Fruit fly (Drosophila melanogaster) whole organism, adult: ENCODE data around the gene Pcyt2.

Experiments
- CG11617 ChIP-seq: fragments of 200-800 bp; sonication (Bioruptor generic); optimal IDR thresholded peaks from 2 replicates; lab custom pipeline; 2017; ENCODE audit warnings: mild to moderate bottlenecking, missing biosample characterization, missing genetic modification reagents, missing genetic modification characterization
- CG12768 ChIP-seq: fragments of 200-800 bp; sonication (Bioruptor generic); optimal IDR thresholded peaks from 2 replicates; lab custom pipeline; 2017; ENCODE audit warnings: missing biosample characterization, missing genetic modification characterization, mild to moderate bottlenecking, moderate library complexity, missing genetic modification reagents
- CG14711 ChIP-seq: fragments of 200-800 bp; sonication (Bioruptor generic); optimal IDR thresholded peaks from 2 replicates; lab custom pipeline; 2018; ENCODE audit warnings: missing biosample characterization, mild to moderate bottlenecking, missing genetic modification characterization, moderate library complexity
- CG1620 ChIP-seq: fragments of 200-800 bp; sonication (Bioruptor generic); optimal IDR thresholded peaks from 2 replicates; lab custom pipeline; 2016; ENCODE audit warnings: missing biosample characterization, missing genetic modification characterization
- CG33017 ChIP-seq: fragments of 200-800 bp; sonication (Bioruptor generic); optimal IDR thresholded peaks from 2 replicates; lab custom pipeline; 2018; ENCODE audit warnings: missing biosample characterization, mild to moderate bottlenecking, missing genetic modification characterization, moderate library complexity
- CG5204 ChIP-seq: fragments of 200-800 bp; sonication (Bioruptor generic); optimal IDR thresholded peaks from 2 replicates; lab custom pipeline; 2016; ENCODE audit warnings: missing biosample characterization, missing genetic modification characterization
- CG7045 ChIP-seq: fragments of 200-800 bp; sonication (Bioruptor generic); optimal IDR thresholded peaks from 2 replicates; lab custom pipeline; 2017; ENCODE audit warnings: missing biosample characterization, mild to moderate bottlenecking, missing genetic modification characterization
- CG7101 ChIP-seq: fragments of 200-800 bp; sonication (Bioruptor generic); optimal IDR thresholded peaks from 2 replicates; lab custom pipeline; 2018; ENCODE audit warnings: missing biosample characterization, mild to moderate bottlenecking, missing genetic modification characterization, moderate library complexity
- Clk ChIP-seq: fragments of 200-800 bp; sonication (Bioruptor generic); optimal IDR thresholded peaks from 2 replicates; lab custom pipeline; 2017; ENCODE audit warnings: missing biosample characterization, missing genetic modification characterization
- Mnt ChIP-seq: fragments of 200-800 bp; sonication (Bioruptor generic); optimal IDR thresholded peaks from 2 replicates; lab custom pipeline; 2016; ENCODE audit warnings: missing biosample characterization, mild to moderate bottlenecking, missing genetic modification characterization
- cic ChIP-seq: fragments of 200-800 bp; sonication (Bioruptor generic); optimal IDR thresholded peaks from 2 replicates; lab custom pipeline; 2017; ENCODE audit warnings: missing biosample characterization, mild to moderate bottlenecking, missing genetic modification characterization, moderate library complexity
- pad ChIP-seq: fragments of 200-800 bp; sonication (Bioruptor generic); optimal IDR thresholded peaks from 3 replicates; lab custom pipeline; 2017; ENCODE audit warnings: missing biosample characterization, missing genetic modification characterization, mild to moderate bottlenecking, moderate library complexity, missing genetic modification reagents
- tj ChIP-seq: fragments of 200-800 bp; sonication (Bioruptor generic); optimal IDR thresholded peaks from 3 replicates; lab custom pipeline; 2017; ENCODE audit warnings: missing biosample characterization, mild to moderate bottlenecking, missing genetic modification characterization, moderate library complexity

dm6 chr3L:1516631-1517273, 36.5 kb upstream of the Pcyt2 start, which contains the start of gene cue:
- TF ChIP-seq tj: peak; percentile 43
- no peak for TF ChIP-seq pad (GFP tag; lab: Kevin White, UChicago)
- no peak for TF ChIP-seq CG11617 (GFP tag; lab: Kevin White, UChicago)
- peak; percentile 74 for TF ChIP-seq CG14711 (tag; lab: Kevin White, UChicago)
- TF ChIP-seq CG7101: no peak
- TF ChIP-seq cic (GFP tag; lab: Kevin White, UChicago): no peak
- TF ChIP-seq CG12768: peak; percentile 13
- TF ChIP-seq CG1620: no peak
- TF ChIP-seq CG33017 (tag; lab: Kevin White, UChicago): no peak
- TF ChIP-seq Mnt (GFP tag; lab: Kevin White, UChicago): no peak
- TF ChIP-seq CG5204 (GFP tag; lab: Kevin White, UChicago): no peak
- no peak for TF ChIP-seq Clk (GFP tag; lab: Kevin White, UChicago)
- TF ChIP-seq CG7045 (GFP tag; lab: Kevin White, UChicago): no peak
